Worm (Caenorhabditis elegans) whole organism, L1 larva: ENCODE results near the gene nspe-5.

ENCODE experiments used
- blmp-1 ChIP-seq: fragments of 150-350 bp; optimal IDR thresholded peaks from 2 replicates; lab custom pipeline; 2014; ENCODE audit warnings: missing biosample characterization, missing genetic modification characterization
- ceh-63 ChIP-seq: fragments of 200-800 bp; sonication (Bioruptor generic); optimal IDR thresholded peaks from 2 replicates; lab custom pipeline; 2018; ENCODE audit warnings: mild to moderate bottlenecking, missing genetic modification characterization, missing compliant biosample characterization
- nhr-19 ChIP-seq: fragments of 200-800 bp; sonication (Bioruptor generic); conservative IDR thresholded peaks from 2 replicates; pipeline ENCODE4 v1.3.6; 2022; ENCODE audit warnings: missing genetic modification characterization, missing compliant biosample characterization
- nhr-20 ChIP-seq: sonication (generic microtip); optimal IDR thresholded peaks from 2 replicates; lab custom pipeline; 2016; ENCODE audit warnings: mild to moderate bottlenecking, missing genetic modification characterization, missing compliant biosample characterization
- nhr-77 ChIP-seq: fragments of 150-350 bp; optimal IDR thresholded peaks from 2 replicates; lab custom pipeline; 2014; ENCODE audit warnings: missing biosample characterization, missing genetic modification characterization
- snpc-4 ChIP-seq: fragments of 150-350 bp; optimal IDR thresholded peaks from 2 replicates; lab custom pipeline; 2014; ENCODE audit warnings: missing biosample characterization, missing genetic modification characterization

DNA sequence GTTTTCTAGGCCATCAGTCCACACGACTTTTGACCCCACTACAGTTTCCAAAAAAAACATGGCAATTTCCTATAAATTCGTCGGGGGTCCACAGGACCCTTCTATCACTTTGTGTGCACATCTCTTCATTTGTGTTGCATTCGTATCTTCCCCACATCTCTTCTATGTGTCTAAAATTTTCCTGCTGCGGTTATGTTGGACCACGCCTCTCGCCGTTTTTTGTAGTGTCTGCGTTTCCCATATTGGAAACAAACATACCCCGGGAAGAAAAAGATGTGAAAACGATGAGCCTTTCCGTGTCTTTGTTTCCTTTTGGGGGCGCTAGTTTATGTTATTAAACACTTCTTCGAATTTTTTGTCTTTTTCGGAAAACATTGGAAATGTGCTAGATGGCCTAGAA lies 33.3 kb downstream of the nspe-5 start:
- TF ChIP-seq snpc-4 (tag; lab: Kevin White, UChicago) (no peak), nhr-77 (tag; lab: Kevin White, UChicago) (no peak), nhr-20 (no peak), nhr-19 (no peak), ceh-63 (no peak), blmp-1 (tag; lab: Kevin White, UChicago) (no peak)
